Worm (Caenorhabditis elegans): ENCODE data around the gene srsx-15.

The srsx-15 gene

ce11 chrIV:5662886-5663285, 39.3 kb upstream of the srsx-15 start:
- TF ChIP-seq sea-2 (GFP tag; optimal IDR thresholded peaks at IDR 0.05) (no peak), fos-1 (tag; optimal IDR thresholded peaks at IDR 0.05) (no peak), elt-1 (tag; optimal IDR thresholded peaks at IDR 0.05) (no peak), R02D3.7 (tag; optimal IDR thresholded peaks at IDR 0.05) (no peak)

ce11 chrIV:5662073-5662472, 38.5 kb upstream of the srsx-15 start:
- TF ChIP-seq ama-1 (optimal IDR thresholded peaks at IDR 0.05) (peak; percentile 81), hmg-11 (tag; optimal IDR thresholded peaks at IDR 0.05) (no peak), ztf-4 (tag; optimal IDR thresholded peaks at IDR 0.05) (no peak), ceh-9 (tag; optimal IDR thresholded peaks at IDR 0.05) (no peak), nhr-67 (tag; optimal IDR thresholded peaks at IDR 0.05) (no peak)

- TF ChIP-seq lsy-12 (tag; optimal IDR thresholded peaks at IDR 0.05) (peak; percentile 14), zag-1 (tag; optimal IDR thresholded peaks at IDR 0.05) (no peak)
These were observed 36.6 kb upstream of the srsx-15 start, which contains the start of gene skn-1 for ce11 chrIV:5660239-5660638. Gene skn-1 (minus strand): TSS chrIV:5660384.

- TF ChIP-seq zag-1 (tag; optimal IDR thresholded peaks at IDR 0.05) (no peak), ama-1 (optimal IDR thresholded peaks at IDR 0.05) (no peak), lin-15B (tag; optimal IDR thresholded peaks at IDR 0.05) (no peak), elt-3 (tag; optimal IDR thresholded peaks at IDR 0.05) (no peak), unc-62 (GFP tag; optimal IDR thresholded peaks at IDR 0.05) (no peak), nhr-11 (tag; optimal IDR thresholded peaks at IDR 0.05) (no peak), hmg-11 (tag; optimal IDR thresholded peaks at IDR 0.05) (no peak), nhr-28 (tag; optimal IDR thresholded peaks at IDR 0.05) (no peak), ZK546.5 (tag; optimal IDR thresholded peaks at IDR 0.05) (no peak), R02D3.7 (tag; optimal IDR thresholded peaks at IDR 0.05) (no peak), egl-27 (tag; optimal IDR thresholded peaks at IDR 0.05) (no peak), ceh-82 (tag; optimal IDR thresholded peaks at IDR 0.05) (no peak), nhr-67 (tag; optimal IDR thresholded peaks at IDR 0.05) (no peak), nfya-1 (tag; optimal IDR thresholded peaks at IDR 0.05; ENCODE audit: insufficient read depth) (peak; percentile 21), pha-4 (tag; optimal IDR thresholded peaks at IDR 0.05) (peak; percentile 71), nhr-12 (tag; optimal IDR thresholded peaks at IDR 0.05) (no peak), pqm-1 (tag; optimal IDR thresholded peaks at IDR 0.05) (peak; percentile 95), nhr-237 (tag; optimal IDR thresholded peaks at IDR 0.05) (no peak), mml-1 (tag; optimal IDR thresholded peaks at IDR 0.05) (no peak), fkh-2 (tag; optimal IDR thresholded peaks at IDR 0.05) (no peak), nhr-77 (tag; optimal IDR thresholded peaks at IDR 0.05) (no peak), nhr-76 (tag; optimal IDR thresholded peaks at IDR 0.05) (no peak), elt-2 (tag; optimal IDR thresholded peaks at IDR 0.05) (peak; percentile 86), sea-2 (GFP tag; optimal IDR thresholded peaks at IDR 0.05) (no peak), nhr-43 (tag; optimal IDR thresholded peaks at IDR 0.05; ENCODE audit: poor library complexity, severe bottlenecking) (no peak), elt-1 (tag; optimal IDR thresholded peaks at IDR 0.05) (no peak), daf-12 (tag; optimal IDR thresholded peaks at IDR 0.05) (no peak), jun-1 (tag; optimal IDR thresholded peaks at IDR 0.05) (peak; percentile 58), egl-5 (tag; optimal IDR thresholded peaks at IDR 0.05) (no peak), ceh-28 (tag; optimal IDR thresholded peaks at IDR 0.05) (no peak), ceh-9 (tag; optimal IDR thresholded peaks at IDR 0.05) (no peak), tbx-2 (tag; optimal IDR thresholded peaks at IDR 0.05) (no peak), ztf-11 (tag; optimal IDR thresholded peaks at IDR 0.05) (no peak), nhr-25 (tag; optimal IDR thresholded peaks at IDR 0.05) (no peak), lsy-12 (tag; optimal IDR thresholded peaks at IDR 0.05) (no peak), fkh-10 (GFP tag; optimal IDR thresholded peaks at IDR 0.05) (no peak)
These were observed 35.8 kb upstream of the srsx-15 start for ce11 chrIV:5659461-5659860.

ce11 chrIV:5658897-5659296, 35.3 kb upstream of the srsx-15 start:
- TF ChIP-seq zag-1 (tag; optimal IDR thresholded peaks at IDR 0.05) (no peak), elt-2 (tag; optimal IDR thresholded peaks at IDR 0.05) (peak; percentile 68), nfya-1 (tag; optimal IDR thresholded peaks at IDR 0.05; ENCODE audit: insufficient read depth) (no peak), pqm-1 (tag; optimal IDR thresholded peaks at IDR 0.05) (peak; percentile 88)

Measured in whole organism, L3 larva.